Fruit fly (Drosophila melanogaster): ENCODE results near the gene CG13010.

CG13010 gene

dm6 chrX:16723203-16724173 is 44.7 kb upstream of the CG13010 start (continued):
- peak; percentile 73 for TF ChIP-seq CG9437 (GFP tag; optimal IDR thresholded peaks at IDR 0.05)
- TF ChIP-seq CG30403 (GFP tag; optimal IDR thresholded peaks at IDR 0.05) = peak; percentile 83
- TF ChIP-seq CG17385 (GFP tag; optimal IDR thresholded peaks at IDR 0.05) = peak; percentile 79
- TF ChIP-seq CG17359 (tag; optimal IDR thresholded peaks at IDR 0.05) = peak; percentile 45
- no peak for TF ChIP-seq h (optimal IDR thresholded peaks at IDR 0.05)
- TF ChIP-seq Gug (GFP tag; IDR thresholded peaks at IDR 0.05) = peak; percentile 12; the same call in 1 of the 4 replicates
- TF ChIP-seq Vsx1 (GFP tag; optimal IDR thresholded peaks at IDR 0.05) = peak; percentile 51
- TF ChIP-seq CG12942 (GFP tag; optimal IDR thresholded peaks at IDR 0.05) = peak; percentile 27
- TF ChIP-seq Dbx (GFP tag; IDR thresholded peaks at IDR 0.05) = peak; percentile 40; the same call in 1 of the 3 replicates
- peak; percentile 78 for TF ChIP-seq seq (GFP tag; IDR thresholded peaks at IDR 0.05)
- no peak for TF ChIP-seq ems (GFP tag; optimal IDR thresholded peaks at IDR 0.05)
- no peak for TF ChIP-seq CG17802 (tag; optimal IDR thresholded peaks at IDR 0.05)
- TF ChIP-seq gce (GFP tag; IDR thresholded peaks at IDR 0.05) = no peak
- TF ChIP-seq CG11398 (GFP tag; optimal IDR thresholded peaks at IDR 0.05) = no peak
- peak; percentile 2 for TF ChIP-seq ERR (GFP tag; optimal IDR thresholded peaks at IDR 0.05)
- TF ChIP-seq CG11560 (tag; IDR thresholded peaks at IDR 0.05) = no peak
- TF ChIP-seq jing (GFP tag; optimal IDR thresholded peaks at IDR 0.05) = peak; percentile 39
- no peak for TF ChIP-seq HLH54F (GFP tag; optimal IDR thresholded peaks at IDR 0.05)
- peak; percentile 15; the same call in 1 of the 2 replicates for TF ChIP-seq MBD-R2 (GFP tag; IDR thresholded peaks at IDR 0.05)
- peak; percentile 53; the same call in 1 of the 2 replicates for TF ChIP-seq E2f2 (GFP tag; IDR thresholded peaks at IDR 0.05)
- TF ChIP-seq sens (GFP tag) = peak; percentile 96
- peak; percentile 63 for TF ChIP-seq Hsf (GFP tag; optimal IDR thresholded peaks at IDR 0.05)
- peak; percentile 24 for TF ChIP-seq Side (GFP tag; optimal IDR thresholded peaks at IDR 0.05)
- TF ChIP-seq disco-r (GFP tag; optimal IDR thresholded peaks at IDR 0.05) = peak; percentile 35
- no peak for TF ChIP-seq zen (tag; optimal IDR thresholded peaks at IDR 0.05)
- peak; percentile 91 for TF ChIP-seq nmo (GFP tag; optimal IDR thresholded peaks at IDR 0.05)
- peak; percentile 57 for TF ChIP-seq CG8281 (tag; optimal IDR thresholded peaks at IDR 0.05)
- TF ChIP-seq CG15696 (tag; optimal IDR thresholded peaks at IDR 0.05) = no peak
- TF ChIP-seq Gsc (GFP tag; IDR thresholded peaks at IDR 0.05) = no peak
- TF ChIP-seq H2.0 (GFP tag; IDR thresholded peaks at IDR 0.05) = peak; percentile 57
- no peak for TF ChIP-seq MTF-1 (GFP tag; optimal IDR thresholded peaks at IDR 0.05; ENCODE audit: borderline replicate concordance)
- peak; percentile 88 for TF ChIP-seq unpg (GFP tag; optimal IDR thresholded peaks at IDR 0.05)
- TF ChIP-seq CG12219 (GFP tag; optimal IDR thresholded peaks at IDR 0.05) = peak; percentile 69
- no peak for TF ChIP-seq fd3F (GFP tag; optimal IDR thresholded peaks at IDR 0.05)
- no peak for TF ChIP-seq CG6272 (GFP tag; IDR thresholded peaks at IDR 0.05)
- peak; percentile 89 for TF ChIP-seq CoRest (tag; optimal IDR thresholded peaks at IDR 0.05)
- TF ChIP-seq caup (GFP tag; optimal IDR thresholded peaks at IDR 0.05; ENCODE audit: severe bottlenecking) = peak; percentile 28
- TF ChIP-seq Rx (GFP tag; IDR thresholded peaks at IDR 0.05) = peak; percentile 51; the same call in 1 of the 2 replicates
- no peak for TF ChIP-seq jumu (GFP tag; optimal IDR thresholded peaks at IDR 0.05)
- TF ChIP-seq Atf-2 (GFP tag; optimal IDR thresholded peaks at IDR 0.05) = peak; percentile 59
- no peak for TF ChIP-seq sqz (GFP tag; optimal IDR thresholded peaks at IDR 0.05)
- TF ChIP-seq vfl (GFP tag; optimal IDR thresholded peaks at IDR 0.05) = peak; percentile 37
- no peak for TF ChIP-seq tup (GFP tag; optimal IDR thresholded peaks at IDR 0.05)
- TF ChIP-seq BEAF-32 (GFP tag; optimal IDR thresholded peaks at IDR 0.05) = no peak
- TF ChIP-seq CG10366 (GFP tag; IDR thresholded peaks at IDR 0.05) = peak; percentile 67
- peak; percentile 71 for TF ChIP-seq gcm (GFP tag; optimal IDR thresholded peaks at IDR 0.05)
- TF ChIP-seq Oli (tag; optimal IDR thresholded peaks at IDR 0.05) = peak; percentile 80
- peak; percentile 74 for TF ChIP-seq Xrp1 (GFP tag; IDR thresholded peaks at IDR 0.05)
- TF ChIP-seq chif (GFP tag; optimal IDR thresholded peaks at IDR 0.05) = peak; percentile 41 to 58

All from whole organism, embryonic.